Fruit fly (Drosophila melanogaster) whole organism, wandering third instar larva: ENCODE data around the gene CG43156.

Source experiments
- Abd-B ChIP-seq: fragments of >200 bp; optimal IDR thresholded peaks from 2 replicates; lab custom pipeline; 2017; ENCODE audit warnings: missing biosample characterization, missing genetic modification characterization
- GATAd ChIP-seq: sonication (Bioruptor generic); optimal IDR thresholded peaks from 2 replicates; lab custom pipeline; 2016; ENCODE audit warnings: missing biosample characterization, missing genetic modification characterization
- Hnf4 ChIP-seq: fragments of 200-800 bp; sonication (Bioruptor generic); optimal IDR thresholded peaks from 2 replicates; lab custom pipeline; 2016; ENCODE audit warnings: missing biosample characterization, mild to moderate bottlenecking, missing genetic modification characterization
- dsf ChIP-seq: sonication (Bioruptor generic); optimal IDR thresholded peaks from 2 replicates; lab custom pipeline; 2016; ENCODE audit warnings: missing biosample characterization, missing genetic modification characterization, borderline replicate concordance
- h ChIP-seq: fragments of 200-800 bp; sonication (Bioruptor generic); optimal IDR thresholded peaks from 3 replicates; lab custom pipeline; 2016; ENCODE audit warnings: missing biosample characterization, mild to moderate bottlenecking, missing genetic modification characterization
- jim ChIP-seq: fragments of 175-275, 200-325 bp; sonication (Bioruptor generic); optimal IDR thresholded peaks from 2 replicates; lab custom pipeline; 2016; ENCODE audit warnings: missing biosample characterization, mild to moderate bottlenecking, missing genetic modification characterization
- psq ChIP-seq: fragments of 200-800 bp; sonication (Bioruptor generic); optimal IDR thresholded peaks from 3 replicates; lab custom pipeline; 2017; ENCODE audit warnings: missing biosample characterization, mild to moderate bottlenecking, missing genetic modification characterization, moderate library complexity
- usp ChIP-seq: fragments of >200 bp; optimal IDR thresholded peaks from 2 replicates; lab custom pipeline; 2017; ENCODE audit warnings: missing biosample characterization, missing genetic modification characterization

dm6 chrX:11885356-11885755, 21.3 kb downstream of the CG43156 start:
- TF ChIP-seq psq = no peak
- no peak for TF ChIP-seq usp (GFP tag; lab: Kevin White, UChicago)
- no peak for TF ChIP-seq h
- no peak for TF ChIP-seq dsf (GFP tag; lab: Kevin White, UChicago)
- no peak for TF ChIP-seq jim (GFP tag; lab: Kevin White, UChicago)
- no peak for TF ChIP-seq Hnf4 (GFP tag; lab: Kevin White, UChicago)
- TF ChIP-seq Abd-B (GFP tag; lab: Kevin White, UChicago) = no peak
- no peak for TF ChIP-seq GATAd (GFP tag; lab: Kevin White, UChicago)
